Worm (Caenorhabditis elegans) whole organism, L3 larva: ENCODE measurements around the gene twk-7.

Experiments used
- ama-1 ChIP-seq: fragments of 150-350 bp; optimal IDR thresholded peaks from 2 replicates; lab custom pipeline; 2018
- ceh-16 ChIP-seq: sonication (generic microtip); optimal IDR thresholded peaks from 2 replicates; lab custom pipeline; 2017; ENCODE audit warnings: missing biosample characterization, missing genetic modification characterization
- fos-1 ChIP-seq: fragments of 150-350 bp; optimal IDR thresholded peaks from 2 replicates; lab custom pipeline; 2014; ENCODE audit warnings: missing biosample characterization, missing genetic modification characterization
- jun-1 ChIP-seq: fragments of 150-350 bp; optimal IDR thresholded peaks from 2 replicates; lab custom pipeline; 2014; ENCODE audit warnings: missing biosample characterization, missing genetic modification reagents, missing genetic modification characterization
- lin-15B ChIP-seq: fragments of 150-350 bp; optimal IDR thresholded peaks from 2 replicates; lab custom pipeline; 2014; ENCODE audit warnings: missing biosample characterization, missing genetic modification characterization
- mdl-1 ChIP-seq: fragments of 150-350 bp; optimal IDR thresholded peaks from 2 replicates; lab custom pipeline; 2014; ENCODE audit warnings: missing biosample characterization, missing genetic modification characterization
- mml-1 ChIP-seq: fragments of 150-350 bp; sonication (generic microtip); optimal IDR thresholded peaks from 3 replicates; lab custom pipeline; 2014; ENCODE audit warnings: missing biosample characterization, missing genetic modification characterization
- nhr-12 ChIP-seq: fragments of 150-350 bp; optimal IDR thresholded peaks from 2 replicates; lab custom pipeline; 2014; ENCODE audit warnings: missing biosample characterization, missing genetic modification characterization
- snpc-4 ChIP-seq: fragments of 150-350 bp; optimal IDR thresholded peaks from 2 replicates; lab custom pipeline; 2014; ENCODE audit warnings: missing biosample characterization, missing genetic modification characterization
- ztf-4 ChIP-seq: fragments of 150-350 bp; optimal IDR thresholded peaks from 2 replicates; lab custom pipeline; 2014; ENCODE audit warnings: missing biosample characterization, missing genetic modification characterization

- TF ChIP-seq mml-1 (tag; lab: Kevin White, UChicago) (no peak), lin-15B (tag; lab: Kevin White, UChicago) (no peak), ama-1 (no peak), ceh-16 (tag; lab: Kevin White, UChicago) (no peak), jun-1 (tag; lab: Kevin White, UChicago) (no peak), fos-1 (no peak), ztf-4 (tag; lab: Kevin White, UChicago) (no peak), mdl-1 (no peak), nhr-12 (tag; lab: Kevin White, UChicago) (no peak), snpc-4 (no peak)
Observed at ce11 chrIII:8605532-8605931, 38.0 kb downstream of the twk-7 start, which contains the start of gene C06E1.1.
